Worm (Caenorhabditis elegans) whole organism, young adult: Measurements from ENCODE around the gene F31D4.8.

Source experiments
- B0261.1 ChIP-seq: sonication (generic microtip); optimal IDR thresholded peaks from 2 replicates; lab custom pipeline; 2016; ENCODE audit warnings: mild to moderate bottlenecking, missing genetic modification characterization, moderate library complexity, missing compliant biosample characterization
- B0336.3 ChIP-seq: fragments of 200-800 bp; sonication (Bioruptor generic); IDR thresholded peaks from 2 replicates; pipeline ENCODE4 v1.3.6; 2022; ENCODE audit warnings: missing genetic modification characterization, missing compliant biosample characterization
- C17E4.6 ChIP-seq: fragments of 200-800 bp; sonication (Bioruptor generic); IDR thresholded peaks from 2 replicates; pipeline ENCODE4 v1.3.6; 2022; ENCODE audit warnings: missing genetic modification reagents, missing genetic modification characterization, missing compliant biosample characterization
- F10E7.11 ChIP-seq: sonication (generic microtip); optimal IDR thresholded peaks from 2 replicates; lab custom pipeline; 2017; ENCODE audit warnings: mild to moderate bottlenecking, missing genetic modification characterization, moderate library complexity, missing compliant biosample characterization
- F55B11.4 ChIP-seq: sonication (generic microtip); optimal IDR thresholded peaks from 2 replicates; lab custom pipeline; 2016; ENCODE audit warnings: missing compliant biosample characterization, missing genetic modification characterization, borderline replicate concordance; ENCODE audit not compliant: insufficient read depth
- F57C9.4 ChIP-seq: sonication (generic microtip); optimal IDR thresholded peaks from 2 replicates; lab custom pipeline; 2017; ENCODE audit warnings: mild to moderate bottlenecking, missing genetic modification characterization, missing compliant biosample characterization
- K12H6.12 ChIP-seq: fragments of 200-800 bp; sonication (Bioruptor generic); optimal IDR thresholded peaks from 2 replicates; lab custom pipeline; 2018; ENCODE audit warnings: mild to moderate bottlenecking, missing genetic modification characterization, missing compliant biosample characterization
- T07F8.4 ChIP-seq: sonication (generic microtip); optimal IDR thresholded peaks from 2 replicates; lab custom pipeline; 2016; ENCODE audit warnings: mild to moderate bottlenecking, missing genetic modification characterization, moderate library complexity, missing compliant biosample characterization
- Y53F4B.3 ChIP-seq: fragments of 200-800 bp; sonication (Bioruptor generic); IDR thresholded peaks from 2 replicates; pipeline ENCODE4 v1.3.6; 2022; ENCODE audit warnings: missing genetic modification reagents, missing genetic modification characterization, missing compliant biosample characterization
- Y53G8AR.9 ChIP-seq: fragments of 200-800 bp; sonication (Bioruptor generic); conservative IDR thresholded peaks from 2 replicates; pipeline ENCODE4 v1.3.6; 2022; ENCODE audit warnings: missing genetic modification reagents, missing genetic modification characterization, missing compliant biosample characterization
- Y95B8A.8 ChIP-seq: fragments of 200-800 bp; sonication (Bioruptor generic); IDR thresholded peaks from 2 replicates; pipeline ENCODE4 v1.3.6; 2022; ENCODE audit warnings: missing genetic modification reagents, missing genetic modification characterization, missing compliant biosample characterization
- atf-7 ChIP-seq: sonication (generic microtip); optimal IDR thresholded peaks from 2 replicates; lab custom pipeline; 2017; ENCODE audit warnings: mild to moderate bottlenecking, missing genetic modification characterization, missing compliant biosample characterization
- ceh-100 ChIP-seq: fragments of 200-800 bp; sonication (Bioruptor generic); IDR thresholded peaks from 2 replicates; pipeline ENCODE4 v1.3.6; 2022; ENCODE audit warnings: missing genetic modification reagents, missing genetic modification characterization, missing compliant biosample characterization
- ceh-40 ChIP-seq: fragments of 200-800 bp; sonication (Bioruptor generic); IDR thresholded peaks from 2 replicates; pipeline ENCODE4 v1.3.6; 2022; ENCODE audit warnings: missing genetic modification characterization, missing compliant biosample characterization
- egl-18 ChIP-seq: fragments of 200-800 bp; sonication (Bioruptor generic); IDR thresholded peaks from 2 replicates; pipeline ENCODE4 v1.3.6; 2022; ENCODE audit warnings: missing genetic modification reagents, missing genetic modification characterization, missing compliant biosample characterization
- hlh-26 ChIP-seq: fragments of 200-800 bp; sonication (Bioruptor generic); conservative IDR thresholded peaks from 2 replicates; pipeline ENCODE4 v1.3.6; 2022; ENCODE audit warnings: missing genetic modification reagents, missing genetic modification characterization, missing compliant biosample characterization
- hmg-1.2 ChIP-seq: fragments of 200-800 bp; sonication (Bioruptor generic); IDR thresholded peaks from 2 replicates; pipeline ENCODE4 v1.3.6; 2022; ENCODE audit warnings: missing genetic modification reagents, missing genetic modification characterization, missing compliant biosample characterization
- lin-26 ChIP-seq: fragments of 200-800 bp; sonication (Bioruptor generic); IDR thresholded peaks from 2 replicates; pipeline ENCODE4 v1.3.6; 2022; ENCODE audit warnings: missing genetic modification reagents, missing genetic modification characterization, missing compliant biosample characterization
- lin-35 ChIP-seq, 3 experiments: fragments of 150-350 bp in 2 of 3; sonication (generic microtip) in 1 of 3; optimal IDR thresholded peaks; 2 replicates each; lab custom pipeline; 2014 to 2018; ENCODE audit warnings: missing biosample characterization in 3 of 3, missing genetic modification characterization in 3 of 3, missing genetic modification reagents in 3 of 3
- lsl-1 ChIP-seq: fragments of 200-800 bp; sonication (Bioruptor generic); optimal IDR thresholded peaks from 2 replicates; lab custom pipeline; 2018; ENCODE audit warnings: mild to moderate bottlenecking, missing genetic modification characterization, moderate library complexity, missing compliant biosample characterization
- madf-10 ChIP-seq: sonication (generic microtip); optimal IDR thresholded peaks from 2 replicates; lab custom pipeline; 2016; ENCODE audit warnings: mild to moderate bottlenecking, missing genetic modification characterization, missing compliant biosample characterization
- mcd-1 ChIP-seq: fragments of 200-800 bp; sonication (Bioruptor generic); IDR thresholded peaks from 2 replicates; pipeline ENCODE4 v1.3.6; 2022; ENCODE audit warnings: missing genetic modification reagents, missing genetic modification characterization, missing compliant biosample characterization
- mes-4 ChIP-seq: sonication (generic microtip); optimal IDR thresholded peaks from 2 replicates; lab custom pipeline; 2016; ENCODE audit warnings: missing genotype, missing genetic modification characterization, missing compliant biosample characterization
- mxl-1 ChIP-seq: sonication (generic microtip); optimal IDR thresholded peaks from 2 replicates; lab custom pipeline; 2016; ENCODE audit warnings: missing genetic modification characterization, missing compliant biosample characterization
- nfya-1 ChIP-seq: sonication (generic microtip); optimal IDR thresholded peaks from 2 replicates; lab custom pipeline; 2017; ENCODE audit warnings: antibody characterized with exemption, missing compliant biosample characterization, missing genetic modification characterization, borderline replicate concordance; ENCODE audit not compliant: insufficient read depth
- nhr-120 ChIP-seq: fragments of 200-800 bp; sonication (Bioruptor generic); IDR thresholded peaks from 2 replicates; pipeline ENCODE4 v1.3.6; 2022; ENCODE audit warnings: missing genetic modification characterization, missing compliant biosample characterization
- nhr-80 ChIP-seq: sonication (generic microtip); optimal IDR thresholded peaks from 2 replicates; lab custom pipeline; 2016; ENCODE audit warnings: missing genetic modification characterization, missing compliant biosample characterization
- nhr-90 ChIP-seq: sonication (generic microtip); optimal IDR thresholded peaks from 2 replicates; lab custom pipeline; 2016; ENCODE audit warnings: missing genotype, mild to moderate bottlenecking, missing genetic modification characterization, missing compliant biosample characterization
- rcor-1 ChIP-seq: fragments of 200-800 bp; sonication (Bioruptor generic); IDR thresholded peaks from 2 replicates; pipeline ENCODE4 v1.3.6; 2022; ENCODE audit warnings: missing genetic modification reagents, missing genetic modification characterization, missing compliant biosample characterization
- snpc-1.3 ChIP-seq: sonication (generic microtip); optimal IDR thresholded peaks from 2 replicates; lab custom pipeline; 2017; ENCODE audit warnings: missing genetic modification characterization, mild to moderate bottlenecking, missing compliant biosample characterization, antibody characterized with exemption, moderate library complexity, missing genotype, missing genetic modification reagents; ENCODE audit not compliant: insufficient read depth
- snpc-3.4 ChIP-seq: sonication (generic microtip); optimal IDR thresholded peaks from 2 replicates; lab custom pipeline; 2017; ENCODE audit warnings: missing genetic modification characterization, mild to moderate bottlenecking, missing compliant biosample characterization, antibody characterized with exemption, moderate library complexity, missing genotype, missing genetic modification reagents
- somi-1 ChIP-seq: fragments of 200-800 bp; sonication (Bioruptor generic); optimal IDR thresholded peaks from 2 replicates; lab custom pipeline; 2018; ENCODE audit warnings: mild to moderate bottlenecking, missing genetic modification characterization, missing compliant biosample characterization
- zim-3 ChIP-seq: sonication (generic microtip); optimal IDR thresholded peaks from 2 replicates; lab custom pipeline; 2017; ENCODE audit warnings: mild to moderate bottlenecking, missing genetic modification characterization, moderate library complexity, missing compliant biosample characterization
- ztf-22 ChIP-seq: fragments of 200-800 bp; sonication (Bioruptor generic); optimal IDR thresholded peaks from 2 replicates; lab custom pipeline; 2018; ENCODE audit warnings: mild to moderate bottlenecking, missing genetic modification characterization, moderate library complexity, missing compliant biosample characterization

Gene F31D4.8

ce11 chrV:20904094-20904268, 35.8 kb upstream of the F31D4.8 start, which contains the start of gene acs-12:
acs-12 (plus strand) TSS chrV:20904169.
- TF ChIP-seq snpc-3.4 (tag; lab: Kevin White, UChicago) (no peak), somi-1 (GFP tag; lab: Kevin White, UChicago) (no peak), F55B11.4 (tag; lab: Kevin White, UChicago) (no peak), T07F8.4 (tag; lab: Kevin White, UChicago) (no peak), mxl-1 (tag; lab: Kevin White, UChicago) (no peak), B0261.1 (no peak), ceh-40 (no peak), B0336.3 (GFP tag; lab: Robert Waterston, UW) (no peak), egl-18 (GFP tag; lab: Robert Waterston, UW) (no peak), nhr-90 (no peak)
- TF ChIP-seq, all 124 proteins: peak for 0

ce11 chrV:20903167-20904093, 35.2 kb upstream of the F31D4.8 start, which contains the start of gene amx-3:
amx-3 (minus strand) TSS chrV:20903714.
- TF ChIP-seq F57C9.4 (tag; lab: Kevin White, UChicago) = no peak
- no peak for TF ChIP-seq F10E7.11 (tag; lab: Kevin White, UChicago)
- no peak for TF ChIP-seq mes-4 (tag; lab: Kevin White, UChicago)
- no peak for TF ChIP-seq snpc-1.3 (tag; lab: Kevin White, UChicago)
- TF ChIP-seq nhr-80 (tag; lab: Kevin White, UChicago) = peak; percentile 60
- TF ChIP-seq hmg-1.2 (GFP tag; lab: Robert Waterston, UW) = peak; percentile 53; the same call in 1 of the 2 replicates

DNA sequence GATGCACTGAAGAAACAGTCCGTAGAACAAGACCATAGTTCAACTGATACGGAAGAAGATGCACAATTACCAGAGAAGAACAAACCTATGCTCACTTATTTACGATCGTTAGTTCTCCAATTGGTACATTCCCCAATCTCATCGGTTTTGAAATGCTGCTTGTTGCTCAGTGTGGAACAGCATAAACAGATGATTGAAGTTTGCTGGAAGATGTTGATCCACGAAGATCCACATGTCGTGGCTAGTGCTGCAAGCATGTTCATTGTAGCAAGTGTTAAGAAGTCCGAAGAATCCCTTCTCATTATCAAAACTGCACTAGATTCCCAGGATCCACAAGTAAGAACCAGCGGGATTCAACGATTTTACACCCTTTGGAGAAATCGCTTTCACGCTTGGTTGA, 23.6 kb upstream of the F31D4.8 start:
- TF ChIP-seq ztf-22 (no peak), hlh-26 (GFP tag; lab: Robert Waterston, UW) (no peak), F55B11.4 (tag; lab: Kevin White, UChicago) (no peak), ceh-100 (GFP tag; lab: Robert Waterston, UW) (no peak), mcd-1 (GFP tag; lab: Robert Waterston, UW) (no peak), zim-3 (tag; lab: Kevin White, UChicago) (no peak), Y53F4B.3 (no peak), Y95B8A.8 (GFP tag; lab: Robert Waterston, UW) (no peak), Y53G8AR.9 (GFP tag; lab: Robert Waterston, UW) (no peak), C17E4.6 (no peak), nhr-120 (GFP tag; lab: Robert Waterston, UW) (no peak), rcor-1 (GFP tag; lab: Robert Waterston, UW) (no peak), lin-26 (no peak), madf-10 (no peak), nfya-1 (no peak), atf-7 (tag; lab: Kevin White, UChicago) (no peak)
- TF ChIP-seq, all 124 proteins: peak for 0

DNA sequence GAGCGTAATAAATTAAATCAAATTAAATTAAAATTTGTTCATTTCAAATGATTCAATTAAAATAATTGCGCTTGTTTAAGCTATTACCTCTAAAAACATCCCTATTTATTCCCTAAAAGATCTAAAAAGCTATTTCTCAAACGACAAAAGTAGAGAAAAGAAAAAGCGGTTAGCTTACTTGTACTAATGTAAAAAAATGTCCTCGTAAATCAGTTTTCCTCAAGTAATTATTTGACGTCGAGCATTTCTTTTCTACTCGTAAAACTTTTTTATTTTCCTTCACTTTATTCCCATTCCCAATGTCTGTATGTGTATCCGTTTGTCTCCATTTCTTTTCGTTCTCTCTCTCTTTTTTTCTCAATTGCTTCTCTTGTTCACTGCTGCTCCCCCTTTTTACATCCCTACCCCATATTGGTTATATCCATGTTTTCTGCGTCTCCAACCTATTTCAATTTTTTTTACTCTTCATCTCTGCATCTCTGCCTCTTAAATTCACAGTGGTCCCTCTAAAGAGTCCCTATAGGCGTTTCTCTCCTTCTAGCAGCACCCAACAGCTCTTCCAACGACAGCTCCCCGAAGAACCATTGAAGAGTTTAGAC, 10.9 kb upstream of the F31D4.8 start, which contains the start of gene unc-80:
TSS of gene unc-80 (plus strand) at position 533 of the 599 bp plus-strand sequence.
- TF ChIP-seq lsl-1 (GFP tag; lab: Kevin White, UChicago) (no peak), K12H6.12 (peak; percentile 47), hmg-1.2 (GFP tag; lab: Robert Waterston, UW) (peak; percentile 58; the same call in 1 of the 2 replicates), ztf-22 (no peak), lin-35 (GFP tag; optimal IDR thresholded peaks at IDR 0.05; lab: Kevin White, UChicago) (peak in 1 of 3 experiments; percentile 44)
